Fruit fly (Drosophila melanogaster): ENCODE measurements around the gene CCT6.

The CCT6 gene

DNA sequence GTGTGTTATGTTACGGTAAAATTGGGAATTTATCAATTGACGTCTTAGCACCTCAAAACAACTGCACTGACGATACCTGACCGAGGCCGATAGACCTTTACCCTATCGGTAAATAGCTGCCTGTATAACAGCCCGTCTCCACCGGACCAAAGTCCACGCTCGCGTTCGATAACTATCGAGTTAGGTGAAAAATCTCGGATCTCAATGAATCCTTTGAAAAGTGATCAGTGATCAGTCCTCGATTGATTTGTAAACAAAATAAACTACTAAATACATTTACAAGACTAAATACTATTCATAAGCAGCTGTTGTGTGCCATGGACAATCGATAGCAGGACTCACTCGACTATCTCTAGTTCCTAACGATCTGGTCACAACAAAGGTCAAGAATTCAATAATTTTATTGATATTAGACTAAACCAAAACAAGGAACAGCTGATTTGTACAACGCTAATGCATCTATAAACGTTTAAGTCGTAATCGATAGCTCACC, 49.5 kb downstream of the CCT6 start, which contains the start of gene sordd1 (continued):
- TF ChIP-seq unc-4 (GFP tag; IDR thresholded peaks at IDR 0.05; ENCODE audit: partially characterized antibody) = peak; percentile 85
- TF ChIP-seq CG30020 (tag; optimal IDR thresholded peaks at IDR 0.05) = peak; percentile 86
- TF ChIP-seq zen2 (GFP tag; IDR thresholded peaks at IDR 0.05; ENCODE audit: partially characterized antibody) = peak; percentile 75; the same call in 2 of the 3 replicates
- peak; percentile 81 for TF ChIP-seq BEAF-32 (GFP tag; optimal IDR thresholded peaks at IDR 0.05)
- peak; percentile 82 for TF ChIP-seq hb (GFP tag; IDR thresholded peaks at IDR 0.05; ENCODE audit: partially characterized antibody)
- peak; percentile 92 for TF ChIP-seq HLH4C (GFP tag; IDR thresholded peaks at IDR 0.05; ENCODE audit: partially characterized antibody)
- peak; percentile 2 for TF ChIP-seq gfzf (GFP tag; optimal IDR thresholded peaks at IDR 0.05)
- TF ChIP-seq CG14860 (GFP tag; IDR thresholded peaks at IDR 0.05; ENCODE audit: partially characterized antibody) = peak; percentile 89
- TF ChIP-seq Rfx (GFP tag; IDR thresholded peaks at IDR 0.05) = 0 out of 2 replicates have a peak, but pooled peaks have one; percentile 27
- peak; percentile 89 for TF ChIP-seq CG13287 (GFP tag; IDR thresholded peaks at IDR 0.05; ENCODE audit: partially characterized antibody)
- TF ChIP-seq Hr78 (GFP tag; optimal IDR thresholded peaks at IDR 0.05) = peak in 1 of 2 experiments; percentile 58

All from whole organism, embryonic.